Worm (Caenorhabditis elegans) whole organism, L2 larva: ENCODE data around the gene F43C11.3.

ENCODE experiments used
- R02D3.7 ChIP-seq: fragments of 150-350 bp; optimal IDR thresholded peaks from 2 replicates; lab custom pipeline; 2014; ENCODE audit warnings: missing biosample characterization, missing genetic modification characterization
- blmp-1 ChIP-seq: sonication (generic microtip); optimal IDR thresholded peaks from 2 replicates; lab custom pipeline; 2017; ENCODE audit warnings: missing genetic modification characterization, mild to moderate bottlenecking, missing compliant biosample characterization, antibody characterized with exemption, moderate library complexity; ENCODE audit not compliant: insufficient read depth
- egl-27 ChIP-seq: sonication (generic microtip); optimal IDR thresholded peaks from 3 replicates; lab custom pipeline; 2017; ENCODE audit warnings: missing biosample characterization, missing genetic modification reagents, missing genetic modification characterization
- elt-1 ChIP-seq: fragments of 150-350 bp; optimal IDR thresholded peaks from 2 replicates; lab custom pipeline; 2014; ENCODE audit warnings: missing biosample characterization, missing genetic modification characterization
- mab-5 ChIP-seq: fragments of 150-350 bp; optimal IDR thresholded peaks from 2 replicates; lab custom pipeline; 2014; ENCODE audit warnings: missing biosample characterization, missing genetic modification characterization
- nhr-11 ChIP-seq: fragments of 150-350 bp; optimal IDR thresholded peaks from 2 replicates; lab custom pipeline; 2014; ENCODE audit warnings: missing biosample characterization, missing genetic modification characterization
- nhr-12 ChIP-seq: fragments of 150-350 bp; optimal IDR thresholded peaks from 2 replicates; lab custom pipeline; 2014; ENCODE audit warnings: missing biosample characterization, missing genetic modification characterization
- nhr-25 ChIP-seq: fragments of 150-350 bp; sonication (generic microtip); optimal IDR thresholded peaks from 3 replicates; lab custom pipeline; 2014; ENCODE audit warnings: missing biosample characterization, missing genetic modification characterization
- nhr-77 ChIP-seq: fragments of 150-350 bp; optimal IDR thresholded peaks from 2 replicates; lab custom pipeline; 2014; ENCODE audit warnings: missing biosample characterization, missing genetic modification characterization
- snpc-4 ChIP-seq: fragments of 150-350 bp; optimal IDR thresholded peaks from 2 replicates; lab custom pipeline; 2014; ENCODE audit warnings: missing biosample characterization, missing genetic modification characterization
- unc-39 ChIP-seq: fragments of 150-350 bp; optimal IDR thresholded peaks from 2 replicates; lab custom pipeline; 2014; ENCODE audit warnings: missing biosample characterization, missing genetic modification characterization
- unc-62 ChIP-seq: fragments of 150-350 bp; optimal IDR thresholded peaks from 2 replicates; lab custom pipeline; 2014; ENCODE audit warnings: missing biosample characterization, missing genetic modification reagents, missing genetic modification characterization
- ztf-11 ChIP-seq: sonication (generic microtip); optimal IDR thresholded peaks from 2 replicates; lab custom pipeline; 2017; ENCODE audit warnings: missing biosample characterization, missing genetic modification characterization

- no peak for TF ChIP-seq mab-5 (tag; lab: Kevin White, UChicago)
- TF ChIP-seq blmp-1, result no peak
- TF ChIP-seq nhr-11, result no peak
- TF ChIP-seq snpc-4, result no peak
- TF ChIP-seq nhr-77 (tag; lab: Kevin White, UChicago), result no peak
- no peak for TF ChIP-seq unc-39
- no peak for TF ChIP-seq ztf-11 (tag; lab: Kevin White, UChicago)
- TF ChIP-seq egl-27 (tag; lab: Kevin White, UChicago), result no peak
- TF ChIP-seq elt-1 (tag; lab: Kevin White, UChicago), result no peak
- TF ChIP-seq nhr-12 (tag; lab: Kevin White, UChicago), result no peak
- no peak for TF ChIP-seq nhr-25
- no peak for TF ChIP-seq unc-62
- TF ChIP-seq R02D3.7, result no peak
These were observed 21.9 kb downstream of the F43C11.3 start, which contains the start of gene F16G10.2 for ce11 chrII:2374973-2375372.
